Worm (Caenorhabditis elegans) whole organism, L4 larva: ENCODE data around the gene F42C5.3.

Source experiments
- F44E2.7 ChIP-seq: fragments of 200-800 bp; sonication (Bioruptor generic); IDR thresholded peaks from 2 replicates; pipeline ENCODE4 v2.1.2; 2022; ENCODE audit warnings: missing genetic modification characterization, missing compliant biosample characterization
- ZK546.5 ChIP-seq, 2 experiments: sonication (generic microtip); optimal IDR thresholded peaks; 2 replicates each; lab custom pipeline; 2017; ENCODE audit warnings: missing biosample characterization in 2 of 2, missing genetic modification characterization in 2 of 2
- aha-1 ChIP-seq: fragments of 150-350 bp; peaks from one replicate; lab custom pipeline; 2014; ENCODE audit warnings: missing biosample characterization, missing genetic modification characterization
- aly-2 ChIP-seq: sonication (generic microtip); optimal IDR thresholded peaks from 2 replicates; lab custom pipeline; 2018; ENCODE audit warnings: missing biosample characterization, missing genetic modification characterization
- ama-1 ChIP-seq: fragments of 150-350 bp; optimal IDR thresholded peaks from 2 replicates; lab custom pipeline; 2014; ENCODE audit warnings: inconsistent platforms, mixed read lengths
- ceh-28 ChIP-seq: fragments of 150-350 bp; optimal IDR thresholded peaks from 2 replicates; lab custom pipeline; 2014; ENCODE audit warnings: missing biosample characterization, missing genetic modification reagents, missing genetic modification characterization
- ceh-82 ChIP-seq: sonication (generic microtip); optimal IDR thresholded peaks from 2 replicates; lab custom pipeline; 2017; ENCODE audit warnings: missing biosample characterization, missing genetic modification characterization
- daf-12 ChIP-seq: fragments of 150-350 bp; optimal IDR thresholded peaks from 2 replicates; lab custom pipeline; 2014; ENCODE audit warnings: missing biosample characterization, missing genetic modification reagents, missing genetic modification characterization
- daf-16 ChIP-seq, 3 experiments: sonication (generic microtip); optimal IDR thresholded peaks; 2 replicates each; lab custom pipeline; 2016 to 2017; ENCODE audit warnings: missing genetic modification characterization in 3 of 3, missing genetic modification reagents in 3 of 3, mild to moderate bottlenecking in 2 of 3, missing compliant biosample characterization in 2 of 3, missing biosample characterization in 1 of 3, moderate library complexity in 1 of 3
- dmd-6 ChIP-seq: fragments of 200-800 bp; sonication (Bioruptor generic); IDR thresholded peaks from 2 replicates; pipeline ENCODE4 v1.3.6; 2022; ENCODE audit warnings: missing genetic modification reagents, missing genetic modification characterization, missing compliant biosample characterization
- egl-27 ChIP-seq: sonication (generic microtip); optimal IDR thresholded peaks from 3 replicates; lab custom pipeline; 2017; ENCODE audit warnings: missing biosample characterization, missing genetic modification reagents, missing genetic modification characterization
- fkh-10 ChIP-seq: fragments of 150-350 bp; optimal IDR thresholded peaks from 2 replicates; lab custom pipeline; 2014; ENCODE audit warnings: missing biosample characterization, missing genetic modification reagents, missing genetic modification characterization
- fos-1 ChIP-seq: fragments of 150-350 bp; optimal IDR thresholded peaks from 2 replicates; lab custom pipeline; 2014; ENCODE audit warnings: missing biosample characterization, missing genetic modification characterization
- hlh-11 ChIP-seq: fragments of 200-800 bp; sonication (Bioruptor generic); optimal IDR thresholded peaks from 2 replicates; lab custom pipeline; 2018; ENCODE audit warnings: mild to moderate bottlenecking, missing genetic modification characterization, missing compliant biosample characterization
- hlh-30 ChIP-seq: sonication (generic microtip); optimal IDR thresholded peaks from 2 replicates; lab custom pipeline; 2017; ENCODE audit warnings: antibody characterized with exemption, mild to moderate bottlenecking, missing genetic modification characterization, missing compliant biosample characterization; ENCODE audit not compliant: insufficient read depth
- jun-1 ChIP-seq: fragments of 150-350 bp; optimal IDR thresholded peaks from 2 replicates; lab custom pipeline; 2014; ENCODE audit warnings: missing biosample characterization, missing genetic modification reagents, missing genetic modification characterization
- lin-1 ChIP-seq: fragments of 200-800 bp; sonication (Bioruptor generic); IDR thresholded peaks from 2 replicates; pipeline ENCODE4 v1.3.6; 2022; ENCODE audit warnings: missing genetic modification reagents, missing genetic modification characterization, missing compliant biosample characterization
- lin-15B ChIP-seq: fragments of 150-350 bp; sonication (generic microtip); optimal IDR thresholded peaks from 3 replicates; lab custom pipeline; 2014; ENCODE audit warnings: missing biosample characterization, missing genetic modification characterization
- lin-38 ChIP-seq: fragments of 200-800 bp; sonication (Bioruptor generic); IDR thresholded peaks from 2 replicates; pipeline ENCODE4 v1.3.6; 2022; ENCODE audit warnings: missing genetic modification reagents, missing genetic modification characterization, missing compliant biosample characterization
- lsy-2 ChIP-seq, 2 experiments: fragments of 150-350 bp in 1 of 2; sonication (generic microtip) in 1 of 2; optimal IDR thresholded peaks; 2 replicates each; lab custom pipeline; 2014 to 2017; ENCODE audit warnings: missing biosample characterization in 2 of 2, missing genetic modification characterization in 2 of 2
- madf-5 ChIP-seq, 2 experiments: fragments of 200-800 bp; sonication (Bioruptor generic); IDR thresholded peaks; 2 replicates each; pipeline ENCODE4 v1.3.6; 2022; ENCODE audit warnings: missing compliant biosample characterization in 2 of 2, missing genetic modification characterization in 2 of 2
- madf-9 ChIP-seq: fragments of 200-800 bp; sonication (Bioruptor generic); conservative IDR thresholded peaks from 2 replicates; pipeline ENCODE4 v1.3.6; 2022; ENCODE audit warnings: missing genetic modification reagents, missing genetic modification characterization, missing compliant biosample characterization
- mdl-1 ChIP-seq, 2 experiments: fragments of 150-350 bp in 1 of 2; sonication (generic microtip) in 1 of 2; optimal IDR thresholded peaks; 2 replicates each; lab custom pipeline; 2014 to 2017; ENCODE audit warnings: missing biosample characterization in 2 of 2, missing genetic modification characterization in 2 of 2
- mep-1 ChIP-seq: fragments of 150-350 bp; sonication (generic microtip); optimal IDR thresholded peaks from 3 replicates; lab custom pipeline; 2014; ENCODE audit warnings: missing biosample characterization, missing genetic modification characterization
- mes-2 ChIP-seq: sonication (generic microtip); optimal IDR thresholded peaks from 2 replicates; lab custom pipeline; 2016; ENCODE audit warnings: missing genotype, mild to moderate bottlenecking, missing genetic modification characterization, missing compliant biosample characterization; ENCODE audit not compliant: poor library complexity, severe bottlenecking
- nhr-102 ChIP-seq: sonication (generic microtip); optimal IDR thresholded peaks from 2 replicates; lab custom pipeline; 2016; ENCODE audit warnings: mild to moderate bottlenecking, missing genetic modification characterization, moderate library complexity, missing compliant biosample characterization
- nhr-111 ChIP-seq: fragments of 200-800 bp; sonication (Bioruptor generic); optimal IDR thresholded peaks from 2 replicates; lab custom pipeline; 2018; ENCODE audit warnings: mild to moderate bottlenecking, missing genetic modification characterization, missing compliant biosample characterization
- nhr-28 ChIP-seq: fragments of 150-350 bp; optimal IDR thresholded peaks from 2 replicates; lab custom pipeline; 2014; ENCODE audit warnings: missing biosample characterization, missing genetic modification characterization
- nhr-41 ChIP-seq: fragments of 200-800 bp; sonication (Bioruptor generic); IDR thresholded peaks from 2 replicates; pipeline ENCODE4 v1.3.6; 2022; ENCODE audit warnings: missing genetic modification reagents, missing genetic modification characterization, missing compliant biosample characterization
- nhr-42 ChIP-seq: fragments of 200-800 bp; sonication (Bioruptor generic); IDR thresholded peaks from 2 replicates; pipeline ENCODE4 v1.3.6; 2022; ENCODE audit warnings: missing genetic modification characterization, missing compliant biosample characterization
- nhr-76 ChIP-seq: fragments of 150-350 bp; optimal IDR thresholded peaks from 2 replicates; lab custom pipeline; 2014; ENCODE audit warnings: missing biosample characterization, missing genetic modification characterization
- pqm-1 ChIP-seq: sonication (generic microtip); optimal IDR thresholded peaks from 2 replicates; lab custom pipeline; 2017; ENCODE audit warnings: missing biosample characterization, missing genetic modification characterization
- rbr-2 ChIP-seq: sonication (generic microtip); optimal IDR thresholded peaks from 2 replicates; lab custom pipeline; 2016; ENCODE audit warnings: missing genotype, missing genetic modification characterization, missing compliant biosample characterization
- saeg-2 ChIP-seq: fragments of 200-800 bp; sonication (Bioruptor generic); IDR thresholded peaks from 2 replicates; pipeline ENCODE4 v1.3.6; 2022; ENCODE audit warnings: missing genetic modification reagents, missing genetic modification characterization, missing compliant biosample characterization
- sdz-12 ChIP-seq: fragments of 200-800 bp; sonication (Bioruptor generic); optimal IDR thresholded peaks from 2 replicates; lab custom pipeline; 2018; ENCODE audit warnings: mild to moderate bottlenecking, missing genetic modification characterization, missing compliant biosample characterization
- set-16 ChIP-seq: fragments of 200-800 bp; sonication (Bioruptor generic); IDR thresholded peaks from 2 replicates; pipeline ENCODE4 v1.3.6; 2022; ENCODE audit warnings: missing genetic modification reagents, missing genetic modification characterization, missing compliant biosample characterization
- skn-1 ChIP-seq: fragments of 150-350 bp; optimal IDR thresholded peaks from 2 replicates; lab custom pipeline; 2014; ENCODE audit warnings: missing biosample characterization, missing genetic modification characterization
- tag-97 ChIP-seq: fragments of 200-800 bp; sonication (Bioruptor generic); IDR thresholded peaks from 2 replicates; pipeline ENCODE4 v1.3.6; 2022; ENCODE audit warnings: missing genetic modification characterization, missing compliant biosample characterization
- tra-1 ChIP-seq: fragments of 200-800 bp; sonication (Bioruptor generic); IDR thresholded peaks from 2 replicates; pipeline ENCODE4 v1.3.6; 2022; ENCODE audit warnings: missing genetic modification reagents, missing genetic modification characterization, missing compliant biosample characterization
- unc-62 ChIP-seq, 3 experiments: fragments of 150-350 bp in 1 of 3; sonication (generic microtip); optimal IDR thresholded peaks in 2 of 3; peaks in 1 of 3; 1 replicate in 1 of 3; 2 replicates in 2 of 3; lab custom pipeline; 2014 to 2017; ENCODE audit warnings: missing biosample characterization in 3 of 3, missing genetic modification characterization in 3 of 3, missing genetic modification reagents in 3 of 3, missing genotype in 1 of 3
- zfp-3 ChIP-seq: fragments of 200-800 bp; sonication (Bioruptor generic); conservative IDR thresholded peaks from 2 replicates; pipeline ENCODE4 v1.3.6; 2022; ENCODE audit warnings: missing genetic modification reagents, missing genetic modification characterization, missing compliant biosample characterization

The F42C5.3 gene

ce11 chrIV:7243913-7244312 lies 43.5 kb downstream of the F42C5.3 start, which contains the start of gene afmd-1:
afmd-1 (plus strand) TSS chrIV:7244228.
- TF ChIP-seq sdz-12 (GFP tag; lab: Kevin White, UChicago) (no peak), mep-1 (tag; lab: Kevin White, UChicago) (no peak), unc-62 (GFP tag; optimal IDR thresholded peaks at IDR 0.05 in 1 of 2; lab: Kevin White, UChicago) (no peak), unc-62 (tag; optimal IDR thresholded peaks at IDR 0.05; lab: Kevin White, UChicago) (no peak), nhr-76 (tag; lab: Kevin White, UChicago) (no peak), nhr-102 (tag; lab: Kevin White, UChicago) (no peak), dmd-6 (no peak), aha-1 (tag; lab: Kevin White, UChicago) (peak; percentile 4), daf-16 (GFP tag; optimal IDR thresholded peaks at IDR 0.05; lab: Kevin White, UChicago) (no peak), daf-16 (tag; optimal IDR thresholded peaks at IDR 0.05; lab: Kevin White, UChicago) (peak; percentile 54)

ce11 chrIV:7242220-7242789 lies 45.1 kb downstream of the F42C5.3 start, which contains the start of gene gstk-2:
gstk-2 (minus strand) TSS chrIV:7242270.
- TF ChIP-seq fos-1 (tag; lab: Kevin White, UChicago) = no peak
- peak; percentile 10 for TF ChIP-seq hlh-11 (tag; lab: Kevin White, UChicago)
- peak; percentile 40 for TF ChIP-seq hlh-30 (tag; lab: Kevin White, UChicago)
- no peak for TF ChIP-seq ama-1 (lab: Kevin White, UChicago)
- TF ChIP-seq daf-16 (GFP tag; optimal IDR thresholded peaks at IDR 0.05; lab: Kevin White, UChicago) = peak in 1 of 2 experiments; percentile 74
- TF ChIP-seq daf-16 (tag; optimal IDR thresholded peaks at IDR 0.05; lab: Kevin White, UChicago) = peak; percentile 26
- peak in 1 of 2 experiments; percentile 11 for TF ChIP-seq mdl-1 (tag; optimal IDR thresholded peaks at IDR 0.05; lab: Kevin White, UChicago)
- TF ChIP-seq nhr-28 (tag; lab: Kevin White, UChicago) = peak; percentile 4

ce11 chrIV:7240564-7240963 lies 46.8 kb downstream of the F42C5.3 start:
- TF ChIP-seq aly-2 (tag; lab: Kevin White, UChicago) (no peak), hlh-11 (tag; lab: Kevin White, UChicago) (peak; percentile 14), lin-1 (GFP tag; lab: Robert Waterston, UW) (0 out of 2 replicates have a peak, but pooled peaks have one; percentile 17), daf-12 (tag; lab: Kevin White, UChicago) (no peak), tag-97 (GFP tag; lab: Robert Waterston, UW) (no peak), aha-1 (tag; lab: Kevin White, UChicago) (peak; percentile 56), lin-38 (peak; percentile 54), ZK546.5 (tag; optimal IDR thresholded peaks at IDR 0.05; lab: Kevin White, UChicago) (no peak), jun-1 (tag; lab: Kevin White, UChicago) (peak; percentile 24), madf-5 (GFP tag; IDR thresholded peaks at IDR 0.05; lab: Robert Waterston, UW) (no peak), rbr-2 (tag; lab: Kevin White, UChicago) (peak; percentile 23)

- TF ChIP-seq ceh-82 (tag; lab: Kevin White, UChicago) = no peak
- TF ChIP-seq nhr-28 (tag; lab: Kevin White, UChicago) = peak; percentile 67
- TF ChIP-seq egl-27 (tag; lab: Kevin White, UChicago) = no peak
- TF ChIP-seq F44E2.7 (GFP tag; lab: Robert Waterston, UW) = no peak
- TF ChIP-seq nhr-102 (tag; lab: Kevin White, UChicago) = peak; percentile 41
- TF ChIP-seq hlh-11 (tag; lab: Kevin White, UChicago) = peak; percentile 15
- peak; percentile 75 for TF ChIP-seq pqm-1 (tag; lab: Kevin White, UChicago)
- no peak for TF ChIP-seq sdz-12 (GFP tag; lab: Kevin White, UChicago)
- no peak for TF ChIP-seq nhr-111 (GFP tag; lab: Kevin White, UChicago)
- TF ChIP-seq zfp-3 (GFP tag; lab: Robert Waterston, UW) = no peak
- TF ChIP-seq nhr-41 (GFP tag; lab: Robert Waterston, UW) = no peak
- TF ChIP-seq nhr-42 (GFP tag; lab: Robert Waterston, UW) = no peak
- no peak for TF ChIP-seq set-16
- TF ChIP-seq fkh-10 = no peak
- no peak for TF ChIP-seq lin-15B (tag; lab: Kevin White, UChicago)
- no peak for TF ChIP-seq mes-2 (tag; lab: Kevin White, UChicago)
- no peak for TF ChIP-seq lin-38
- TF ChIP-seq saeg-2 (GFP tag; lab: Robert Waterston, UW) = no peak
- peak; percentile 65; the same call in 1 of the 2 replicates for TF ChIP-seq lin-1 (GFP tag; lab: Robert Waterston, UW)
- TF ChIP-seq lsy-2 (tag; optimal IDR thresholded peaks at IDR 0.05; lab: Kevin White, UChicago) = no peak
- peak; percentile 92 for TF ChIP-seq dmd-6
- TF ChIP-seq ceh-28 (tag; lab: Kevin White, UChicago) = no peak
- no peak for TF ChIP-seq madf-9 (GFP tag; lab: Robert Waterston, UW)
- TF ChIP-seq skn-1 (tag; lab: Kevin White, UChicago) = no peak
- peak; percentile 77; the same call in 1 of the 2 replicates for TF ChIP-seq tra-1 (GFP tag; lab: Robert Waterston, UW)
- no peak for TF ChIP-seq tag-97 (GFP tag; lab: Robert Waterston, UW)
Observed at ce11 chrIV:7237668-7238214, 49.6 kb downstream of the F42C5.3 start, which contains the start of gene elo-3. elo-3 (plus strand) TSS chrIV:7237718.
